Fruit fly (Drosophila melanogaster): ENCODE results near the gene AP-1-2beta.
A peak's percentile ranks its signal among the peaks of the same experiment; 100 is the strongest.

Gene AP-1-2beta

dm6 chrX:19712898-19713627, 17.7 kb upstream of the AP-1-2beta start, which contains the start of gene meso18E:
TSS of gene meso18E (minus strand) at chrX:19713045.
- TF ChIP-seq Mnt (GFP tag; optimal IDR thresholded peaks at IDR 0.05) (peak; percentile 60), ovo (GFP tag; optimal IDR thresholded peaks at IDR 0.05) (peak; percentile 34), CG12768 (GFP tag; optimal IDR thresholded peaks at IDR 0.05) (no peak), pad (GFP tag; optimal IDR thresholded peaks at IDR 0.05) (peak; percentile 20), tj (GFP tag; optimal IDR thresholded peaks at IDR 0.05) (no peak)

dm6 chrX:19714816-19715215, 16.0 kb upstream of the AP-1-2beta start:
- TF ChIP-seq cic (GFP tag; optimal IDR thresholded peaks at IDR 0.05) (no peak), kay (GFP tag; ENCODE audit: borderline replicate concordance) (no peak)

dm6 chrX:19716325-19716917, 14.4 kb upstream of the AP-1-2beta start:
- no peak for TF ChIP-seq Mnt (GFP tag; optimal IDR thresholded peaks at IDR 0.05)
- TF ChIP-seq CG12768 (GFP tag; optimal IDR thresholded peaks at IDR 0.05) = no peak
- TF ChIP-seq kay (GFP tag; ENCODE audit: borderline replicate concordance) = no peak
- TF ChIP-seq bab1 (GFP tag; optimal IDR thresholded peaks at IDR 0.05) = no peak
- TF ChIP-seq tj (GFP tag; optimal IDR thresholded peaks at IDR 0.05) = no peak
- no peak for TF ChIP-seq Clk (GFP tag; optimal IDR thresholded peaks at IDR 0.05)
- TF ChIP-seq cnc (optimal IDR thresholded peaks at IDR 0.05) = no peak
- TF ChIP-seq CG11617 (GFP tag; optimal IDR thresholded peaks at IDR 0.05) = no peak
- no peak for TF ChIP-seq CG7045 (GFP tag; optimal IDR thresholded peaks at IDR 0.05)
- no peak for TF ChIP-seq Hr96 (GFP tag; optimal IDR thresholded peaks at IDR 0.05)
- no peak for TF ChIP-seq toe (GFP tag; optimal IDR thresholded peaks at IDR 0.05)
- TF ChIP-seq CG5204 (GFP tag; optimal IDR thresholded peaks at IDR 0.05) = no peak
- no peak for TF ChIP-seq CG14711 (tag; optimal IDR thresholded peaks at IDR 0.05)
- TF ChIP-seq ovo (GFP tag; optimal IDR thresholded peaks at IDR 0.05) = no peak

dm6 chrX:19717041-19717440, 13.8 kb upstream of the AP-1-2beta start:
- TF ChIP-seq CG33017 (tag; optimal IDR thresholded peaks at IDR 0.05) (no peak), Hr96 (GFP tag; optimal IDR thresholded peaks at IDR 0.05) (peak; percentile 5)

- TF ChIP-seq CG5204 (GFP tag; optimal IDR thresholded peaks at IDR 0.05) (no peak), pad (GFP tag; optimal IDR thresholded peaks at IDR 0.05) (no peak)
Measured at dm6 chrX:19717988-19718973, 12.5 kb upstream of the AP-1-2beta start, which contains the start of gene CG12531. TSS of gene CG12531 (plus strand) at chrX:19718923.

dm6 chrX:19735270-19735669, 4.5 kb downstream of the AP-1-2beta start, which contains the start of gene CG14234:
TSS of gene CG14234 (plus strand) at chrX:19735570.
- no peak for TF ChIP-seq cic (GFP tag; optimal IDR thresholded peaks at IDR 0.05)
- TF ChIP-seq kay (GFP tag; ENCODE audit: borderline replicate concordance) = no peak
- no peak for TF ChIP-seq bab1 (GFP tag; optimal IDR thresholded peaks at IDR 0.05)
- no peak for TF ChIP-seq Hr96 (GFP tag; optimal IDR thresholded peaks at IDR 0.05)

- no peak for TF ChIP-seq CG5204 (GFP tag; optimal IDR thresholded peaks at IDR 0.05)
- no peak for TF ChIP-seq Crg-1 (GFP tag; optimal IDR thresholded peaks at IDR 0.05)
- TF ChIP-seq CG33017 (tag; optimal IDR thresholded peaks at IDR 0.05) = no peak
Measured at dm6 chrX:19737872-19738271, 7.1 kb downstream of the AP-1-2beta start.

dm6 chrX:19744003-19744488, 13.2 kb downstream of the AP-1-2beta start, which contains the start of the genes CG18809, COX6B, CG33932 and Rpp20:
TSS of gene CG18809 (minus strand) at chrX:19744335.
TSS of gene COX6B (minus strand) at chrX:19744335.
TSS of gene CG33932 (plus strand) at chrX:19744431.
TSS of gene Rpp20 (plus strand) at chrX:19744431.
- TF ChIP-seq Crg-1 (GFP tag; optimal IDR thresholded peaks at IDR 0.05) = peak; percentile 86
- no peak for TF ChIP-seq cnc (optimal IDR thresholded peaks at IDR 0.05)
- peak; percentile 94 for TF ChIP-seq Mnt (GFP tag; optimal IDR thresholded peaks at IDR 0.05)
- no peak for TF ChIP-seq kay (GFP tag; ENCODE audit: borderline replicate concordance)
- no peak for TF ChIP-seq Hr96 (GFP tag; optimal IDR thresholded peaks at IDR 0.05)
- peak; percentile 74 for TF ChIP-seq CG11617 (GFP tag; optimal IDR thresholded peaks at IDR 0.05)
- TF ChIP-seq CG7045 (GFP tag; optimal IDR thresholded peaks at IDR 0.05) = peak; percentile 31
- TF ChIP-seq ovo (GFP tag; optimal IDR thresholded peaks at IDR 0.05) = peak; percentile 72
- TF ChIP-seq tj (GFP tag; optimal IDR thresholded peaks at IDR 0.05) = peak; percentile 62
- no peak for TF ChIP-seq CG33017 (tag; optimal IDR thresholded peaks at IDR 0.05)
- no peak for TF ChIP-seq CG5204 (GFP tag; optimal IDR thresholded peaks at IDR 0.05)
- TF ChIP-seq CG12768 (GFP tag; optimal IDR thresholded peaks at IDR 0.05) = peak; percentile 37
- peak; percentile 45 for TF ChIP-seq toe (GFP tag; optimal IDR thresholded peaks at IDR 0.05)
- TF ChIP-seq CG14711 (tag; optimal IDR thresholded peaks at IDR 0.05) = peak; percentile 60
- TF ChIP-seq pad (GFP tag; optimal IDR thresholded peaks at IDR 0.05) = peak; percentile 83
- TF ChIP-seq bab1 (GFP tag; optimal IDR thresholded peaks at IDR 0.05) = peak; percentile 81
- TF ChIP-seq Clk (GFP tag; optimal IDR thresholded peaks at IDR 0.05) = peak; percentile 58
- TF ChIP-seq CG1620 (GFP tag; optimal IDR thresholded peaks at IDR 0.05) = peak; percentile 91
- TF ChIP-seq CG7101 (tag; optimal IDR thresholded peaks at IDR 0.05) = peak; percentile 79
- peak; percentile 40 for TF ChIP-seq cic (GFP tag; optimal IDR thresholded peaks at IDR 0.05)
